Fruit fly (Drosophila melanogaster) whole organism, embryonic: ENCODE results near the gene Spase25.
A peak's percentile ranks its signal among the peaks of the same experiment; 100 is the strongest.

Source experiments
- Antp ChIP-seq: fragments of 200-800 bp; sonication (Bioruptor generic); optimal IDR thresholded peaks from 3 replicates; lab custom pipeline; 2016; ENCODE audit warnings: missing biosample characterization, missing genetic modification characterization
- B-H2 ChIP-seq: fragments of 200-800 bp; sonication (Bioruptor generic); optimal IDR thresholded peaks from 2 replicates; lab custom pipeline; 2018; ENCODE audit warnings: missing biosample characterization, mild to moderate bottlenecking, missing genetic modification characterization
- BtbVII ChIP-seq: fragments of 200-800 bp; sonication (Bioruptor generic); optimal IDR thresholded peaks from 3 replicates; lab custom pipeline; 2017; ENCODE audit warnings: missing biosample characterization, mild to moderate bottlenecking, missing genetic modification characterization
- CG10979 ChIP-seq: fragments of 200-800 bp; sonication (Bioruptor generic); optimal IDR thresholded peaks from 2 replicates; lab custom pipeline; 2018; ENCODE audit warnings: missing biosample characterization, mild to moderate bottlenecking, missing genetic modification characterization, moderate library complexity
- CG11093 ChIP-seq: fragments of 200-800 bp; sonication (Bioruptor generic); IDR thresholded peaks from 3 replicates; pipeline ENCODE4 v1.3.6; 2022; ENCODE audit warnings: missing biosample characterization, missing genetic modification characterization
- CG14014 ChIP-seq: fragments of 200-800 bp; sonication (Bioruptor generic); IDR thresholded peaks from 2 replicates; pipeline ENCODE4 v1.3.6; 2022; ENCODE audit warnings: missing biosample characterization, missing genetic modification characterization
- CG15269 ChIP-seq: fragments of 200-800 bp; sonication (Bioruptor generic); optimal IDR thresholded peaks from 2 replicates; lab custom pipeline; 2018; ENCODE audit warnings: missing biosample characterization, mild to moderate bottlenecking, missing genetic modification characterization, moderate library complexity
- CG16863 ChIP-seq: fragments of 200-800 bp; sonication (Bioruptor generic); optimal IDR thresholded peaks from 3 replicates; lab custom pipeline; 2016; ENCODE audit warnings: missing biosample characterization, missing genetic modification characterization
- CG17385 ChIP-seq: fragments of 200-800 bp; sonication (Bioruptor generic); optimal IDR thresholded peaks from 3 replicates; lab custom pipeline; 2018; ENCODE audit warnings: missing biosample characterization, mild to moderate bottlenecking, missing genetic modification characterization
- CG17612 ChIP-seq: fragments of 200-800 bp; sonication (Bioruptor generic); IDR thresholded peaks from 2 replicates; pipeline ENCODE4 v1.3.6; 2022; ENCODE audit warnings: missing biosample characterization, missing genetic modification characterization
- CG33557 ChIP-seq: fragments of 200-800 bp; sonication (Bioruptor generic); optimal IDR thresholded peaks from 2 replicates; lab custom pipeline; 2019; ENCODE audit warnings: missing biosample characterization, mild to moderate bottlenecking, missing genetic modification characterization, moderate library complexity
- CG34224 ChIP-seq: fragments of 200-800 bp; sonication (Bioruptor generic); IDR thresholded peaks from 3 replicates; pipeline ENCODE4 v1.3.6; 2022; ENCODE audit warnings: missing biosample characterization, missing genetic modification characterization; ENCODE audit not compliant: partially characterized antibody
- CG34376 ChIP-seq: fragments of 200-800 bp; sonication (Bioruptor generic); optimal IDR thresholded peaks from 2 replicates; lab custom pipeline; 2018; ENCODE audit warnings: missing biosample characterization, mild to moderate bottlenecking, missing genetic modification characterization
- CG4707 ChIP-seq: fragments of 200-800 bp; sonication (Bioruptor generic); optimal IDR thresholded peaks from 2 replicates; lab custom pipeline; 2018; ENCODE audit warnings: missing biosample characterization, mild to moderate bottlenecking, missing genetic modification characterization, moderate library complexity
- CG5245 ChIP-seq: fragments of 200-800 bp; sonication (Bioruptor generic); optimal IDR thresholded peaks from 3 replicates; lab custom pipeline; 2016; ENCODE audit warnings: missing biosample characterization, missing genetic modification characterization
- CG7839 ChIP-seq: fragments of 200-800 bp; sonication (Bioruptor generic); optimal IDR thresholded peaks from 3 replicates; lab custom pipeline; 2018; ENCODE audit warnings: missing biosample characterization, mild to moderate bottlenecking, missing genetic modification characterization, moderate library complexity
- CG9727 ChIP-seq: fragments of 200-800 bp; sonication (Bioruptor generic); optimal IDR thresholded peaks from 3 replicates; lab custom pipeline; 2017; ENCODE audit warnings: missing biosample characterization, mild to moderate bottlenecking, missing genetic modification characterization
- CG9932 ChIP-seq: fragments of 200-800 bp; sonication (Bioruptor generic); IDR thresholded peaks from 2 replicates; pipeline ENCODE4 v1.3.6; 2022; ENCODE audit warnings: missing biosample characterization, missing genetic modification characterization
- D19A ChIP-seq: fragments of 200-800 bp; optimal IDR thresholded peaks from 3 replicates; lab custom pipeline; 2019; ENCODE audit warnings: missing biosample characterization, mild to moderate bottlenecking, missing genetic modification characterization, moderate library complexity
- D19B ChIP-seq: fragments of 200-800 bp; sonication (Bioruptor generic); optimal IDR thresholded peaks from 2 replicates; lab custom pipeline; 2017; ENCODE audit warnings: missing biosample characterization, mild to moderate bottlenecking, missing genetic modification characterization
- Deaf1 ChIP-seq: fragments of 200-800 bp; optimal IDR thresholded peaks from 3 replicates; lab custom pipeline; 2019; ENCODE audit warnings: missing biosample characterization, mild to moderate bottlenecking, missing genetic modification characterization, moderate library complexity
- Dfd ChIP-seq, 2 experiments: fragments of >200 bp; optimal IDR thresholded peaks; 2 replicates each; lab custom pipeline; 2017; ENCODE audit warnings: missing biosample characterization in 2 of 2, missing genetic modification characterization in 2 of 2
- Eip74EF ChIP-seq, 2 experiments: fragments of 200-800 bp in 1 of 2; fragments of >200 bp in 1 of 2; sonication (Bioruptor generic) in 1 of 2; optimal IDR thresholded peaks; 2 replicates each; lab custom pipeline; 2017 to 2019; ENCODE audit warnings: missing biosample characterization in 2 of 2, missing genetic modification characterization in 2 of 2, mild to moderate bottlenecking in 1 of 2, moderate library complexity in 1 of 2
- Fer3 ChIP-seq: fragments of 200-800 bp; sonication (Bioruptor generic); optimal IDR thresholded peaks from 2 replicates; lab custom pipeline; 2018; ENCODE audit warnings: missing biosample characterization, mild to moderate bottlenecking, missing genetic modification characterization, moderate library complexity
- HmgD ChIP-seq: fragments of 200-800 bp; sonication (Bioruptor generic); optimal IDR thresholded peaks from 3 replicates; lab custom pipeline; 2016; ENCODE audit warnings: missing biosample characterization, missing genetic modification characterization
- HmgZ ChIP-seq: fragments of 200-800 bp; sonication (Bioruptor generic); optimal IDR thresholded peaks from 2 replicates; lab custom pipeline; 2018; ENCODE audit warnings: missing biosample characterization, mild to moderate bottlenecking, missing genetic modification characterization
- Hr39 ChIP-seq: fragments of >200 bp; optimal IDR thresholded peaks from 2 replicates; lab custom pipeline; 2017
- MBD-R2 ChIP-seq: fragments of 200-800 bp; sonication (Bioruptor generic); IDR thresholded peaks from 2 replicates; pipeline ENCODE4 v1.3.6; 2022; ENCODE audit warnings: missing biosample characterization, missing genetic modification characterization
- Meics ChIP-seq: fragments of 200-800 bp; sonication (Bioruptor generic); optimal IDR thresholded peaks from 2 replicates; lab custom pipeline; 2017; ENCODE audit warnings: missing biosample characterization, mild to moderate bottlenecking, missing genetic modification characterization
- Mrtf ChIP-seq: fragments of 200-800 bp; sonication (Bioruptor generic); IDR thresholded peaks from 3 replicates; pipeline ENCODE4 v1.3.6; 2022; ENCODE audit warnings: missing biosample characterization, missing genetic modification characterization
- Xbp1 ChIP-seq: fragments of 200-800 bp; sonication (Bioruptor generic); optimal IDR thresholded peaks from 3 replicates; lab custom pipeline; 2016; ENCODE audit warnings: missing biosample characterization, mild to moderate bottlenecking, missing genetic modification characterization
- amos ChIP-seq: fragments of 200-800 bp; sonication (Bioruptor generic); IDR thresholded peaks from 2 replicates; pipeline ENCODE4 v1.3.6; 2022; ENCODE audit warnings: missing biosample characterization, missing genetic modification characterization; ENCODE audit not compliant: partially characterized antibody
- bowl ChIP-seq: fragments of 200-800 bp; sonication (Bioruptor generic); IDR thresholded peaks from 2 replicates; pipeline ENCODE4 v1.3.6; 2022; ENCODE audit warnings: missing biosample characterization, missing genetic modification characterization
- chm ChIP-seq: fragments of 200-800 bp; sonication (Bioruptor generic); IDR thresholded peaks from 2 replicates; pipeline ENCODE4 v1.3.6; 2022; ENCODE audit warnings: missing biosample characterization, missing genetic modification characterization
- da ChIP-seq: fragments of 200-800 bp; sonication (Bioruptor generic); optimal IDR thresholded peaks from 2 replicates; lab custom pipeline; 2016; ENCODE audit warnings: missing biosample characterization, missing genetic modification characterization
- dimm ChIP-seq: fragments of 200-800 bp; sonication (Bioruptor generic); IDR thresholded peaks from 2 replicates; pipeline ENCODE4 v1.3.6; 2022; ENCODE audit warnings: missing biosample characterization, missing genetic modification characterization
- fru ChIP-seq: fragments of >200 bp; optimal IDR thresholded peaks from 2 replicates; lab custom pipeline; 2017
- ftz-f1 ChIP-seq: fragments of 200-800 bp; sonication (Bioruptor generic); optimal IDR thresholded peaks from 2 replicates; lab custom pipeline; 2016; ENCODE audit warnings: missing biosample characterization, missing genetic modification characterization
- gem ChIP-seq: fragments of 200-800 bp; sonication (Bioruptor generic); optimal IDR thresholded peaks from 2 replicates; lab custom pipeline; 2019; ENCODE audit warnings: missing biosample characterization, mild to moderate bottlenecking, missing genetic modification characterization, moderate library complexity
- her ChIP-seq: fragments of 200-800 bp; sonication (Bioruptor generic); optimal IDR thresholded peaks from 2 replicates; lab custom pipeline; 2016; ENCODE audit warnings: missing biosample characterization, missing genetic modification characterization
- lbe ChIP-seq: fragments of 200-800 bp; sonication (Bioruptor generic); optimal IDR thresholded peaks from 2 replicates; lab custom pipeline; 2016; ENCODE audit warnings: missing biosample characterization, mild to moderate bottlenecking, missing genetic modification characterization
- oc ChIP-seq: fragments of 200-800 bp; sonication (Bioruptor generic); optimal IDR thresholded peaks from 2 replicates; lab custom pipeline; 2018; ENCODE audit warnings: missing biosample characterization, mild to moderate bottlenecking, missing genetic modification characterization, moderate library complexity
- p53 ChIP-seq: fragments of 200-800 bp; sonication (Bioruptor generic); optimal IDR thresholded peaks from 2 replicates; lab custom pipeline; 2016; ENCODE audit warnings: missing biosample characterization, missing genetic modification characterization
- phol ChIP-seq: fragments of 200-800 bp; sonication (Bioruptor generic); optimal IDR thresholded peaks from 3 replicates; lab custom pipeline; 2018; ENCODE audit warnings: missing biosample characterization, mild to moderate bottlenecking, missing genetic modification characterization, moderate library complexity
- pnt ChIP-seq: fragments of 200-800 bp; sonication (Bioruptor generic); optimal IDR thresholded peaks from 3 replicates; lab custom pipeline; 2016; ENCODE audit warnings: missing biosample characterization, missing genetic modification characterization
- run ChIP-seq: fragments of 200-800 bp; sonication (Bioruptor generic); optimal IDR thresholded peaks from 3 replicates; lab custom pipeline; 2018; ENCODE audit warnings: missing biosample characterization, mild to moderate bottlenecking, missing genetic modification characterization
- sens ChIP-seq: fragments of 200-800 bp; sonication (Bioruptor generic); peaks from one replicate; lab custom pipeline; 2016; ENCODE audit warnings: missing biosample characterization, missing genetic modification characterization
- sim ChIP-seq: fragments of 200-800 bp; sonication (Bioruptor generic); IDR thresholded peaks from 2 replicates; pipeline ENCODE4 v1.3.6; 2022; ENCODE audit warnings: missing biosample characterization, missing genetic modification characterization
- unc-4 ChIP-seq: fragments of 200-800 bp; sonication (Bioruptor generic); IDR thresholded peaks from 2 replicates; pipeline ENCODE4 v1.3.6; 2022; ENCODE audit warnings: missing biosample characterization, missing genetic modification characterization; ENCODE audit not compliant: partially characterized antibody
- vvl ChIP-seq: fragments of 200-800 bp; sonication (Bioruptor generic); IDR thresholded peaks from 2 replicates; pipeline ENCODE4 v1.3.6; 2022; ENCODE audit warnings: missing biosample characterization, missing genetic modification characterization
- zfh2 ChIP-seq: fragments of 200-800 bp; sonication (Bioruptor generic); optimal IDR thresholded peaks from 2 replicates; lab custom pipeline; 2016; ENCODE audit warnings: missing biosample characterization, missing genetic modification characterization

Spase25 gene

dm6 chrX:11494731-11495277 is 9.8 kb downstream of the Spase25 start (continued):
- TF ChIP-seq amos (GFP tag; lab: Robert Waterston, UW) (no peak), HmgD (GFP tag; lab: Kevin White, UChicago) (no peak), BtbVII (GFP tag; lab: Kevin White, UChicago) (no peak), CG7839 (tag; lab: Kevin White, UChicago) (peak; percentile 77), zfh2 (no peak), MBD-R2 (GFP tag; lab: Robert Waterston, UW) (no peak), D19B (GFP tag; lab: Kevin White, UChicago) (no peak), CG16863 (GFP tag; lab: Kevin White, UChicago) (peak; percentile 73), her (GFP tag; lab: Kevin White, UChicago) (peak; percentile 59), phol (tag; lab: Kevin White, UChicago) (peak; percentile 85), lbe (GFP tag; lab: Kevin White, UChicago) (peak; percentile 83), B-H2 (no peak), Xbp1 (GFP tag; lab: Kevin White, UChicago) (peak; percentile 70), sim (no peak; the same call in 1 of the 2 replicates), sens (GFP tag; lab: Kevin White, UChicago) (peak; percentile 98), bowl (GFP tag; lab: Robert Waterston, UW) (no peak), CG10979 (tag; lab: Kevin White, UChicago) (peak; percentile 91), CG34224 (GFP tag; lab: Robert Waterston, UW) (no peak), unc-4 (GFP tag; lab: Robert Waterston, UW) (no peak), fru (lab: Kevin White, UChicago) (no peak), CG17612 (GFP tag; lab: Robert Waterston, UW) (no peak), run (peak; percentile 37), CG14014 (GFP tag; lab: Robert Waterston, UW) (no peak), dimm (GFP tag; lab: Robert Waterston, UW) (no peak), CG9727 (GFP tag; lab: Kevin White, UChicago) (peak; percentile 87), p53 (no peak), ftz-f1 (GFP tag; lab: Kevin White, UChicago) (no peak), CG11093 (GFP tag; lab: Robert Waterston, UW) (0 out of 3 replicates have a peak, but pooled peaks have one; percentile 14), CG34376 (GFP tag; lab: Kevin White, UChicago) (no peak), chm (GFP tag; lab: Robert Waterston, UW) (peak; percentile 23; the same call in 1 of the 2 replicates), CG4707 (GFP tag; lab: Kevin White, UChicago) (peak; percentile 90), CG9932 (GFP tag; lab: Robert Waterston, UW) (no peak), Mrtf (GFP tag; lab: Robert Waterston, UW) (0 out of 3 replicates have a peak, but pooled peaks have one; percentile 46), D19A (tag; lab: Kevin White, UChicago) (peak; percentile 73), Meics (GFP tag; lab: Kevin White, UChicago) (peak; percentile 33), gem (tag; lab: Kevin White, UChicago) (peak; percentile 85), CG33557 (GFP tag; lab: Kevin White, UChicago) (peak; percentile 82), Deaf1 (peak; percentile 35), Dfd (GFP tag; optimal IDR thresholded peaks at IDR 0.05; lab: Kevin White, UChicago) (no peak), CG15269 (tag; lab: Kevin White, UChicago) (peak; percentile 36), Eip74EF (GFP tag; optimal IDR thresholded peaks at IDR 0.05; lab: Kevin White, UChicago) (peak in 1 of 2 experiments; percentile 68), CG5245 (GFP tag; lab: Kevin White, UChicago) (peak; percentile 54), Fer3 (tag; lab: Kevin White, UChicago) (peak; percentile 21), vvl (peak; percentile 72), oc (tag; lab: Kevin White, UChicago) (peak; percentile 53), Hr39 (lab: Kevin White, UChicago) (no peak), CG17385 (GFP tag; lab: Kevin White, UChicago) (peak; percentile 89), pnt (GFP tag; lab: Kevin White, UChicago) (peak; percentile 72), da (GFP tag; lab: Kevin White, UChicago) (no peak), Antp (GFP tag; lab: Kevin White, UChicago) (peak; percentile 73), HmgZ (tag; lab: Kevin White, UChicago) (no peak)
